Worm (Caenorhabditis elegans) whole organism, L4/young adult: ENCODE measurements around the gene F43B10.1.

Experiments used
- W03F9.2 ChIP-seq: fragments of 150-350 bp; optimal IDR thresholded peaks from 2 replicates; lab custom pipeline; 2014; ENCODE audit warnings: missing biosample characterization, missing genetic modification characterization
- dao-5 ChIP-seq: sonication (generic microtip); optimal IDR thresholded peaks from 2 replicates; lab custom pipeline; 2016; ENCODE audit warnings: missing genotype, missing genetic modification characterization, moderate library complexity, missing compliant biosample characterization
- him-1 ChIP-seq: sonication (generic microtip); optimal IDR thresholded peaks from 2 replicates; lab custom pipeline; 2016; ENCODE audit warnings: missing genotype, missing genetic modification reagents, missing genetic modification characterization, missing compliant biosample characterization

DNA sequence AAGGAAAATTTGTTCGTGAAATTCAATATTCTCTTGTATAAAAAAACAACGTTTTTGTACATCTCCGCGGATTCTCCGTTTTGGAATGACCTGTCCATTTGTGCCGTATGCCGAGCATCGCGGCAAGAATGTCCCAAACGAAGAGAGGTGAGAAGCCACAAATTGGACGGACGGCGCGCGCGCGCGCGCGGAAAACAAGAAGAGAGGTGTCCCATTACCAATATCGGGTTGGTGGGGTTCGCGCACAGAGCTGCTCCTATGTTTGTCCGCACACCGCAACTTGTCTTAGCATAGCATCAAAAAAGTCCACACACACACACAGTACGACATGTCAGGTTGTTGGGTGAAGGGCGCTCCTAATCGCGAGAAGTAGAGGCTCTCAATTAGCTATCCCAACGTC is 71.1 kb downstream of the F43B10.1 start:
- no peak for TF ChIP-seq him-1 (tag; lab: Kevin White, UChicago)
- TF ChIP-seq W03F9.2: no peak
- TF ChIP-seq dao-5 (tag; lab: Kevin White, UChicago): no peak
